In genomic region chr3L:16145282-16145681, dm6 we compare ENCODE assay signal across 1 fruit fly cellular context.
TF ChIP-seq lines count a peak whose summit lies in the region.

No protein-coding gene starts in this region.

TF ChIP-seq in whole organism, embryonic, 481 proteins besides CTCF, POLR2A, EP300 and RAD21 (continued from another document):
- TF ChIP-seq tgo (GFP tag; IDR thresholded peaks at IDR 0.05; lab: Robert Waterston, UW) (no peak), CG2712 (tag; optimal IDR thresholded peaks at IDR 0.05; lab: Kevin White, UChicago) (no peak), CG12769 (tag; optimal IDR thresholded peaks at IDR 0.05; lab: Kevin White, UChicago) (peak; percentile 45), NfI (GFP tag; optimal IDR thresholded peaks at IDR 0.05; lab: Kevin White, UChicago) (no peak), hkb (optimal IDR thresholded peaks at IDR 0.05; lab: Kevin White, UChicago) (no peak), hkb (GFP tag; IDR thresholded peaks at IDR 0.05; lab: Robert Waterston, UW) (no peak), cg (GFP tag; optimal IDR thresholded peaks at IDR 0.05; lab: Kevin White, UChicago) (peak; percentile 47), Ets65A (GFP tag; lab: Kevin White, UChicago) (no peak), twi (tag; optimal IDR thresholded peaks at IDR 0.05; lab: Kevin White, UChicago) (no peak), CG4424 (GFP tag; optimal IDR thresholded peaks at IDR 0.05; lab: Kevin White, UChicago) (no peak), lmd (GFP tag; IDR thresholded peaks at IDR 0.05; lab: Robert Waterston, UW) (no peak), Bgb (GFP tag; IDR thresholded peaks at IDR 0.05; lab: Robert Waterston, UW; ENCODE audit: partially characterized antibody) (no peak), CG9727 (GFP tag; optimal IDR thresholded peaks at IDR 0.05; lab: Kevin White, UChicago) (no peak), bab2 (GFP tag; optimal IDR thresholded peaks at IDR 0.05; lab: Kevin White, UChicago) (no peak), Scr (GFP tag; IDR thresholded peaks at IDR 0.05; lab: Robert Waterston, UW; ENCODE audit: partially characterized antibody) (no peak), Med (GFP tag; lab: Kevin White, UChicago) (peak; percentile 72), CG34376 (GFP tag; optimal IDR thresholded peaks at IDR 0.05; lab: Kevin White, UChicago) (no peak), CG13894 (tag; optimal IDR thresholded peaks at IDR 0.05; lab: Kevin White, UChicago) (peak; percentile 19), CG11696 (GFP tag; IDR thresholded peaks at IDR 0.05; lab: Robert Waterston, UW) (no peak), HmgD (GFP tag; optimal IDR thresholded peaks at IDR 0.05; lab: Kevin White, UChicago) (no peak), cato (GFP tag; optimal IDR thresholded peaks at IDR 0.05; lab: Kevin White, UChicago; ENCODE audit: borderline replicate concordance) (no peak), CG12219 (GFP tag; optimal IDR thresholded peaks at IDR 0.05; lab: Kevin White, UChicago) (no peak), CG7357 (GFP tag; IDR thresholded peaks at IDR 0.05; lab: Robert Waterston, UW) (no peak)
